Fruit fly (Drosophila melanogaster) whole organism, wandering third instar larva: Measurements from ENCODE around the gene CG31103.

Experiments used
- dl ChIP-seq, 2 experiments: fragments of 175-275, 200-275 bp in 1 of 2; fragments of 200-275 bp in 1 of 2; sonication (Bioruptor generic); optimal IDR thresholded peaks; lab custom pipeline; 2018; ENCODE audit warnings: mild to moderate bottlenecking in 2 of 2, missing biosample characterization in 2 of 2, missing genetic modification characterization in 2 of 2, moderate library complexity in 2 of 2; ENCODE audit not compliant: partially characterized antibody in 2 of 2, insufficient read depth in 1 of 2
- foxo ChIP-seq, 2 experiments: fragments of 200-800 bp; sonication (Bioruptor generic); optimal IDR thresholded peaks; 2 replicates in 1 of 2; 3 replicates in 1 of 2; lab custom pipeline; 2016 to 2017; ENCODE audit warnings: missing biosample characterization in 2 of 2, missing genetic modification characterization in 2 of 2
- lola ChIP-seq: fragments of >200 bp; optimal IDR thresholded peaks from 2 replicates; lab custom pipeline; 2017; ENCODE audit warnings: missing biosample characterization, missing genetic modification characterization

DNA sequence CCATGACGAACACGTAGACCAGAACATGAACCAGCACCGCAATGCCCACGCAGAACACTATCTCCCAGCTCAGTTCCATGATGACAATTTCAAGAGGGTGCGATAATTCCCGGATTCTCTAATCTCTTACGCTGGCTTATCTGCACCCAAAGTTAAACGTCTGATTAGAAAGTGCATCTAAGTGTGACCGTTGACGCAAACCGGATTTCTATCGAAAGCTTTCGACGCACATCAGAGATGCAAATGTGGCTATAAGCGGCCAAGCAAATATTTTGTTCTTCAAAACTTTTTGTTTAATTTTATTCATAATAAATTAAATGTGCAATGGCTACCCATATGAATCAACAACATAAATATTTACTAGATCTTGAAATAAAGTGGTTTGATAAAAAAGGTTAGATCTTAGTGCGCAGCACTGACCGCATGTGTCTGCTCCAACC is 43.2 kb downstream of the CG31103 start, which contains the start of the genes Kdsr and CG11858:
- no peak for TF ChIP-seq dl (GFP tag; optimal IDR thresholded peaks at IDR 0.05; lab: Kevin White, UChicago; ENCODE audit: insufficient read depth in 1 of 2, partially characterized antibody in 2 of 2)
- no peak for TF ChIP-seq lola (GFP tag; lab: Kevin White, UChicago)
- TF ChIP-seq foxo (GFP tag; optimal IDR thresholded peaks at IDR 0.05; lab: Kevin White, UChicago) = peak; percentile 25 to 79
